Worm (Caenorhabditis elegans) whole organism, mixed stage, embryonic: ENCODE measurements around the gene aipl-1.

Experiments
- ces-1 ChIP-seq: fragments of 150-350 bp; optimal IDR thresholded peaks from 2 replicates; lab custom pipeline; 2014; ENCODE audit warnings: missing biosample characterization, missing genetic modification reagents, missing genetic modification characterization
- drap-1 ChIP-seq: fragments of 200-800 bp; sonication (Bioruptor generic); optimal IDR thresholded peaks from 3 replicates; lab custom pipeline; 2018; ENCODE audit warnings: mild to moderate bottlenecking, missing genetic modification characterization, missing compliant biosample characterization
- elt-3 ChIP-seq: fragments of 150-350 bp; optimal IDR thresholded peaks from 2 replicates; lab custom pipeline; 2014; ENCODE audit warnings: missing biosample characterization, missing genetic modification characterization
- nhr-12 ChIP-seq: fragments of 150-350 bp; optimal IDR thresholded peaks from 2 replicates; lab custom pipeline; 2014; ENCODE audit warnings: missing biosample characterization, missing genetic modification characterization
- nhr-237 ChIP-seq: fragments of 150-350 bp; optimal IDR thresholded peaks from 2 replicates; lab custom pipeline; 2014; ENCODE audit warnings: missing biosample characterization, missing genetic modification characterization
- snpc-4 ChIP-seq: fragments of 150-350 bp; optimal IDR thresholded peaks from 2 replicates; lab custom pipeline; 2014; ENCODE audit warnings: missing biosample characterization, missing genetic modification characterization
- unc-62 ChIP-seq: fragments of 150-350 bp; optimal IDR thresholded peaks from 2 replicates; lab custom pipeline; 2014; ENCODE audit warnings: missing biosample characterization, missing genetic modification reagents, missing genetic modification characterization

DNA sequence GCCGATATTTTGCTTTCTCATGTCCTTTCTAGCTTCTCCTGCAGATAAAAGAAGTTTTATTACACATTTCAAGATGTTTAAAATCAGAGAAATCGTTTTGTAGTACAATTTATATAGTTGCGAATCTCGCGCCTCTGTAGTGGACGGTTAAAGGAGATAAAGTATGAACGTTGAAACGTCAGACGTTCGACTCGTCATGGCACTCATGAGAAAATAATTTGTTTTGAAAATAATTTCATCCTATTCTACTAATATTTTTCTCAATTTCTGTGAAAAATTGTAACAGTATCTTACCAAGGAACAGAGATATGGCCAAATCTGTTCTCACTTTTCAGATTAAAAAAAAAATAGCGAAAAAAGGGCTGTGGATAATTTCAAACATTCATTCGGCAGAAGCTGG is 11.2 kb upstream of the aipl-1 start, which contains the start of gene T09F5.20:
- TF ChIP-seq drap-1 (GFP tag; lab: Kevin White, UChicago) (no peak), snpc-4 (no peak), nhr-237 (no peak), ces-1 (GFP tag; lab: Kevin White, UChicago) (no peak), unc-62 (GFP tag; lab: Kevin White, UChicago) (no peak), elt-3 (tag; lab: Kevin White, UChicago) (no peak), nhr-12 (tag; lab: Kevin White, UChicago) (no peak)
